Fruit fly (Drosophila melanogaster) whole organism, wandering third instar larva: Measurements from ENCODE around the gene CG5555.

Experiments
- GATAd ChIP-seq: sonication (Bioruptor generic); optimal IDR thresholded peaks from 2 replicates; lab custom pipeline; 2016; ENCODE audit warnings: missing biosample characterization, missing genetic modification characterization
- Hr78 ChIP-seq: fragments of >200 bp; optimal IDR thresholded peaks from 2 replicates; lab custom pipeline; 2017; ENCODE audit warnings: missing biosample characterization, missing genetic modification characterization
- Hr83 ChIP-seq: fragments of 200-300 bp; sonication (Bioruptor generic); optimal IDR thresholded peaks from 2 replicates; lab custom pipeline; 2016; ENCODE audit warnings: missing biosample characterization, mild to moderate bottlenecking, missing genetic modification characterization, moderate library complexity; ENCODE audit not compliant: poor library complexity, severe bottlenecking
- Myc ChIP-seq: fragments of >200 bp; optimal IDR thresholded peaks from 2 replicates; lab custom pipeline; 2017
- br ChIP-seq: fragments of 200-800 bp; sonication (Bioruptor generic); optimal IDR thresholded peaks from 2 replicates; lab custom pipeline; 2016; ENCODE audit warnings: missing biosample characterization, missing genetic modification characterization
- dsf ChIP-seq: sonication (Bioruptor generic); optimal IDR thresholded peaks from 2 replicates; lab custom pipeline; 2016; ENCODE audit warnings: missing biosample characterization, missing genetic modification characterization, borderline replicate concordance
- h ChIP-seq: fragments of 200-800 bp; sonication (Bioruptor generic); optimal IDR thresholded peaks from 3 replicates; lab custom pipeline; 2016; ENCODE audit warnings: missing biosample characterization, mild to moderate bottlenecking, missing genetic modification characterization
- lola ChIP-seq: fragments of >200 bp; optimal IDR thresholded peaks from 2 replicates; lab custom pipeline; 2017; ENCODE audit warnings: missing biosample characterization, missing genetic modification characterization
- psq ChIP-seq: fragments of 200-800 bp; sonication (Bioruptor generic); optimal IDR thresholded peaks from 3 replicates; lab custom pipeline; 2017; ENCODE audit warnings: missing biosample characterization, mild to moderate bottlenecking, missing genetic modification characterization, moderate library complexity
- sage ChIP-seq: fragments of 200-800 bp; sonication (Bioruptor generic); optimal IDR thresholded peaks from 2 replicates; lab custom pipeline; 2016; ENCODE audit warnings: missing biosample characterization, mild to moderate bottlenecking, missing genetic modification characterization
- tai ChIP-seq: sonication (Bioruptor generic); optimal IDR thresholded peaks from 2 replicates; lab custom pipeline; 2016; ENCODE audit warnings: missing biosample characterization, missing genetic modification characterization

DNA sequence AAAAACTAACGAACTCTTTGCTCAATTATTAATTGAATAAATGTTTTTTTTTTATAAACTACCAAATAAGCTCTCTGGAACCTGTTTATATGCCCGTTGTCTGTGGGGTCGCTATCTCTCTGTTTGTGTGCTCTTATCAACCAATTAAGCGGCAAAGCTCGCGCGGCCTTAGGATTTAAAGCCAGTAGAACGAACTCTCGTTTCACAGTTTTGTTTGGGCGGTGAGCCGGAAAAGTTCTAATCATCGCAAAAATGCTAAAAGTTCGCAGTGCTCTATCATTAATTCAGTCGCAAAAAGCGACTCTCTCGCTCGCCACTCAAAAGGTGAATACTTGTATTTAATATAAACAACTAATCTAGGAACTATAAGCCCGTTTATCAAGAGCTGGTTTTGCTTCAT is 45.4 kb downstream of the CG5555 start, which contains the start of gene Cyp12a4:
- no peak for TF ChIP-seq Myc
- TF ChIP-seq Hr78 (GFP tag; lab: Kevin White, UChicago): no peak
- no peak for TF ChIP-seq sage (GFP tag; lab: Kevin White, UChicago)
- no peak for TF ChIP-seq tai (GFP tag; lab: Kevin White, UChicago)
- TF ChIP-seq GATAd (GFP tag; lab: Kevin White, UChicago): no peak
- TF ChIP-seq psq (GFP tag; lab: Kevin White, UChicago): no peak
- TF ChIP-seq br (GFP tag; lab: Kevin White, UChicago): no peak
- no peak for TF ChIP-seq Hr83 (GFP tag; lab: Kevin White, UChicago)
- no peak for TF ChIP-seq lola (GFP tag; lab: Kevin White, UChicago)
- TF ChIP-seq h: no peak
- no peak for TF ChIP-seq dsf (GFP tag; lab: Kevin White, UChicago)
